Worm (Caenorhabditis elegans) whole organism, L4 larva: ENCODE results near the gene Y41G9A.17.

Source experiments
- F26F4.8 ChIP-seq: fragments of 200-800 bp; sonication (Bioruptor generic); conservative IDR thresholded peaks from 2 replicates; pipeline ENCODE4 v1.3.6; 2022; ENCODE audit warnings: missing genetic modification characterization, missing compliant biosample characterization
- F44E2.7 ChIP-seq: fragments of 200-800 bp; sonication (Bioruptor generic); IDR thresholded peaks from 2 replicates; pipeline ENCODE4 v2.1.2; 2022; ENCODE audit warnings: missing genetic modification characterization, missing compliant biosample characterization
- Y105C5A.15 ChIP-seq: fragments of 200-800 bp; sonication (Bioruptor generic); IDR thresholded peaks from 2 replicates; pipeline ENCODE4 v1.3.6; 2022; ENCODE audit warnings: missing genetic modification characterization, missing compliant biosample characterization
- aha-1 ChIP-seq: fragments of 150-350 bp; peaks from one replicate; lab custom pipeline; 2014; ENCODE audit warnings: missing biosample characterization, missing genetic modification characterization
- aly-2 ChIP-seq: sonication (generic microtip); optimal IDR thresholded peaks from 2 replicates; lab custom pipeline; 2018; ENCODE audit warnings: missing biosample characterization, missing genetic modification characterization
- arid-1 ChIP-seq: fragments of 200-800 bp; sonication (Bioruptor generic); conservative IDR thresholded peaks from 2 replicates; pipeline ENCODE4 v1.3.6; 2022; ENCODE audit warnings: missing genetic modification reagents, missing genetic modification characterization, missing compliant biosample characterization
- attf-4 ChIP-seq: sonication (generic microtip); optimal IDR thresholded peaks from 3 replicates; lab custom pipeline; 2017; ENCODE audit warnings: missing biosample characterization, missing genetic modification characterization
- ceh-20 ChIP-seq: fragments of 200-800 bp; sonication (Bioruptor generic); IDR thresholded peaks from 2 replicates; pipeline ENCODE4 v1.3.6; 2022; ENCODE audit warnings: missing genetic modification reagents, missing genetic modification characterization, missing compliant biosample characterization
- ceh-28 ChIP-seq: fragments of 150-350 bp; optimal IDR thresholded peaks from 2 replicates; lab custom pipeline; 2014; ENCODE audit warnings: missing biosample characterization, missing genetic modification reagents, missing genetic modification characterization
- ceh-44 ChIP-seq: fragments of 200-800 bp; sonication (Bioruptor generic); IDR thresholded peaks from 2 replicates; pipeline ENCODE4 v1.3.6; 2022; ENCODE audit warnings: missing genetic modification reagents, missing genetic modification characterization, missing compliant biosample characterization
- cey-2 ChIP-seq: sonication (generic microtip); optimal IDR thresholded peaks from 3 replicates; lab custom pipeline; 2017; ENCODE audit warnings: missing genetic modification characterization, mild to moderate bottlenecking, missing compliant biosample characterization, antibody characterized with exemption, borderline replicate concordance; ENCODE audit not compliant: insufficient read depth
- daf-8 ChIP-seq: fragments of 200-800 bp; sonication (Bioruptor generic); IDR thresholded peaks from 2 replicates; pipeline ENCODE4 v1.3.6; 2022; ENCODE audit warnings: missing genetic modification characterization, missing compliant biosample characterization
- dpl-1 ChIP-seq: fragments of 150-350 bp; optimal IDR thresholded peaks from 2 replicates; lab custom pipeline; 2014; ENCODE audit warnings: missing biosample characterization, missing genetic modification reagents, missing genetic modification characterization
- egl-27 ChIP-seq: sonication (generic microtip); optimal IDR thresholded peaks from 3 replicates; lab custom pipeline; 2017; ENCODE audit warnings: missing biosample characterization, missing genetic modification reagents, missing genetic modification characterization
- egl-43 ChIP-seq: fragments of 200-800 bp; sonication (Bioruptor generic); IDR thresholded peaks from 2 replicates; pipeline ENCODE4 v1.3.6; 2022; ENCODE audit warnings: missing genetic modification reagents, missing genetic modification characterization, missing compliant biosample characterization
- fos-1 ChIP-seq: fragments of 150-350 bp; optimal IDR thresholded peaks from 2 replicates; lab custom pipeline; 2014; ENCODE audit warnings: missing biosample characterization, missing genetic modification characterization
- hlh-30 ChIP-seq: sonication (generic microtip); optimal IDR thresholded peaks from 2 replicates; lab custom pipeline; 2017; ENCODE audit warnings: antibody characterized with exemption, mild to moderate bottlenecking, missing genetic modification characterization, missing compliant biosample characterization; ENCODE audit not compliant: insufficient read depth
- hmg-1.1 ChIP-seq: fragments of 200-800 bp; sonication (Bioruptor generic); IDR thresholded peaks from 2 replicates; pipeline ENCODE4 v1.3.6; 2022; ENCODE audit warnings: missing genetic modification reagents, missing genetic modification characterization, missing compliant biosample characterization
- lin-13 ChIP-seq: fragments of 150-350 bp; optimal IDR thresholded peaks from 2 replicates; lab custom pipeline; 2014; ENCODE audit warnings: missing biosample characterization, missing genetic modification reagents, missing genetic modification characterization
- lin-15B ChIP-seq: fragments of 150-350 bp; sonication (generic microtip); optimal IDR thresholded peaks from 3 replicates; lab custom pipeline; 2014; ENCODE audit warnings: missing biosample characterization, missing genetic modification characterization
- lin-39 ChIP-seq: fragments of 150-350 bp; optimal IDR thresholded peaks from 2 replicates; lab custom pipeline; 2014; ENCODE audit warnings: missing biosample characterization, missing genetic modification reagents, missing genetic modification characterization
- lsy-2 ChIP-seq, 2 experiments: fragments of 150-350 bp in 1 of 2; sonication (generic microtip) in 1 of 2; optimal IDR thresholded peaks; 2 replicates each; lab custom pipeline; 2014 to 2017; ENCODE audit warnings: missing biosample characterization in 2 of 2, missing genetic modification characterization in 2 of 2
- madf-5 ChIP-seq, 2 experiments: fragments of 200-800 bp; sonication (Bioruptor generic); IDR thresholded peaks; 2 replicates each; pipeline ENCODE4 v1.3.6; 2022; ENCODE audit warnings: missing compliant biosample characterization in 2 of 2, missing genetic modification characterization in 2 of 2
- madf-9 ChIP-seq: fragments of 200-800 bp; sonication (Bioruptor generic); conservative IDR thresholded peaks from 2 replicates; pipeline ENCODE4 v1.3.6; 2022; ENCODE audit warnings: missing genetic modification reagents, missing genetic modification characterization, missing compliant biosample characterization
- nhr-10 ChIP-seq: fragments of 150-350 bp; optimal IDR thresholded peaks from 2 replicates; lab custom pipeline; 2014; ENCODE audit warnings: missing biosample characterization, missing genetic modification characterization
- nhr-111 ChIP-seq: fragments of 200-800 bp; sonication (Bioruptor generic); optimal IDR thresholded peaks from 2 replicates; lab custom pipeline; 2018; ENCODE audit warnings: mild to moderate bottlenecking, missing genetic modification characterization, missing compliant biosample characterization
- nhr-25 ChIP-seq: sonication (generic microtip); optimal IDR thresholded peaks from 2 replicates; lab custom pipeline; 2017; ENCODE audit warnings: missing genetic modification characterization, mild to moderate bottlenecking, missing compliant biosample characterization, antibody characterized with exemption, moderate library complexity, borderline replicate concordance; ENCODE audit not compliant: insufficient read depth
- nhr-41 ChIP-seq: fragments of 200-800 bp; sonication (Bioruptor generic); IDR thresholded peaks from 2 replicates; pipeline ENCODE4 v1.3.6; 2022; ENCODE audit warnings: missing genetic modification reagents, missing genetic modification characterization, missing compliant biosample characterization
- nhr-77 ChIP-seq: fragments of 150-350 bp; optimal IDR thresholded peaks from 2 replicates; lab custom pipeline; 2014; ENCODE audit warnings: missing biosample characterization, missing genetic modification characterization
- php-3 ChIP-seq: fragments of 200-800 bp; sonication (Bioruptor generic); IDR thresholded peaks from 2 replicates; pipeline ENCODE4 v1.3.6; 2022; ENCODE audit warnings: missing genetic modification reagents, missing genetic modification characterization, missing compliant biosample characterization
- pqm-1 ChIP-seq: sonication (generic microtip); optimal IDR thresholded peaks from 2 replicates; lab custom pipeline; 2017; ENCODE audit warnings: missing biosample characterization, missing genetic modification characterization
- saeg-2 ChIP-seq: fragments of 200-800 bp; sonication (Bioruptor generic); IDR thresholded peaks from 2 replicates; pipeline ENCODE4 v1.3.6; 2022; ENCODE audit warnings: missing genetic modification reagents, missing genetic modification characterization, missing compliant biosample characterization
- sdz-12 ChIP-seq: fragments of 200-800 bp; sonication (Bioruptor generic); optimal IDR thresholded peaks from 2 replicates; lab custom pipeline; 2018; ENCODE audit warnings: mild to moderate bottlenecking, missing genetic modification characterization, missing compliant biosample characterization
- set-16 ChIP-seq: fragments of 200-800 bp; sonication (Bioruptor generic); IDR thresholded peaks from 2 replicates; pipeline ENCODE4 v1.3.6; 2022; ENCODE audit warnings: missing genetic modification reagents, missing genetic modification characterization, missing compliant biosample characterization
- snpc-4 ChIP-seq: fragments of 150-350 bp; optimal IDR thresholded peaks from 2 replicates; lab custom pipeline; 2014; ENCODE audit warnings: missing biosample characterization, missing genetic modification characterization
- tag-97 ChIP-seq: fragments of 200-800 bp; sonication (Bioruptor generic); IDR thresholded peaks from 2 replicates; pipeline ENCODE4 v1.3.6; 2022; ENCODE audit warnings: missing genetic modification characterization, missing compliant biosample characterization
- unc-130 ChIP-seq: sonication (generic microtip); optimal IDR thresholded peaks from 2 replicates; lab custom pipeline; 2016; ENCODE audit warnings: missing genetic modification reagents, missing genetic modification characterization, missing compliant biosample characterization
- zfp-3 ChIP-seq: fragments of 200-800 bp; sonication (Bioruptor generic); conservative IDR thresholded peaks from 2 replicates; pipeline ENCODE4 v1.3.6; 2022; ENCODE audit warnings: missing genetic modification reagents, missing genetic modification characterization, missing compliant biosample characterization
- ztf-11 ChIP-seq: fragments of 150-350 bp; optimal IDR thresholded peaks from 2 replicates; lab custom pipeline; 2014; ENCODE audit warnings: missing biosample characterization, missing genetic modification characterization
- ztf-7 ChIP-seq: fragments of 150-350 bp; optimal IDR thresholded peaks from 2 replicates; lab custom pipeline; 2014; ENCODE audit warnings: missing biosample characterization, missing genetic modification characterization

Y41G9A.17 gene

DNA sequence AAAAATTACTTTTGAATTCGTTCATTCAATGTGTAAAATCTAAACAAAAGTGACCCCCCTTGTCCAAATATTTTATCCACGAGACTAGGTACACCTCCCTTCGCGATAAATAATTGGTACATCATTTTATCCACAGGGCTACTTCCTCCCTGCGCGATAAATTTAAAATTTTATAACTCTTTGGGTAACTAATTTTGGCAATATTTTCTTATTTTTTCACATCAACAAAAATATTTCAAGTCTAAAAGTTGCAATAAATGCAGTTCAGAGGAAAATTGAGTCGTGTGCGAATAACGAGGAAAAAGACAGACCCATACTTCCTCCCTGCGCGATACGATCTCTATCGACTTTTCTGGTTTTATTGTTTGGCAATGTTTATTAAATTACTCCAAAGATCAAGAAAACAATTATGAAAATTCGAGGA lies 2.6 kb downstream of the Y41G9A.17 start (continued):
- no peak for TF ChIP-seq sdz-12 (GFP tag; lab: Kevin White, UChicago)
- TF ChIP-seq hmg-1.1 = peak; percentile 100
- TF ChIP-seq php-3 = peak; percentile 95
- peak; percentile 98 for TF ChIP-seq lin-39 (tag; lab: Kevin White, UChicago)
- peak; percentile 50 for TF ChIP-seq nhr-111 (GFP tag; lab: Kevin White, UChicago)
- peak; percentile 94 for TF ChIP-seq ztf-7
- TF ChIP-seq set-16 (GFP tag; lab: Robert Waterston, UW) = no peak
- TF ChIP-seq ztf-11 (tag; lab: Kevin White, UChicago) = peak; percentile 60
- TF ChIP-seq F26F4.8 (GFP tag; lab: Robert Waterston, UW) = 0 out of 2 replicates have a peak, but pooled peaks have one; percentile 32
- TF ChIP-seq snpc-4 (tag; lab: Kevin White, UChicago) = peak; percentile 15
- TF ChIP-seq fos-1 (tag; lab: Kevin White, UChicago) = peak; percentile 89
- no peak for TF ChIP-seq F44E2.7 (GFP tag; lab: Robert Waterston, UW)
- peak; percentile 97 for TF ChIP-seq madf-9
- TF ChIP-seq nhr-41 = 0 out of 2 replicates have a peak, but pooled peaks have one; percentile 66
- TF ChIP-seq egl-27 (tag; lab: Kevin White, UChicago) = peak; percentile 100
- TF ChIP-seq lin-15B (tag; lab: Kevin White, UChicago) = no peak
- peak; percentile 96 for TF ChIP-seq lin-13 (GFP tag; lab: Kevin White, UChicago)
- TF ChIP-seq arid-1 (GFP tag; lab: Robert Waterston, UW) = no peak; the same call in 1 of the 2 replicates
- TF ChIP-seq attf-4 (tag; lab: Kevin White, UChicago) = peak; percentile 79
- peak; percentile 87 for TF ChIP-seq nhr-25 (tag; lab: Kevin White, UChicago)
- TF ChIP-seq unc-130 = no peak
- TF ChIP-seq pqm-1 = peak; percentile 60
- TF ChIP-seq hlh-30 (tag; lab: Kevin White, UChicago) = peak; percentile 95
- peak; percentile 94 for TF ChIP-seq zfp-3 (GFP tag; lab: Robert Waterston, UW)
- peak; percentile 82; the same call in 1 of the 2 replicates for TF ChIP-seq Y105C5A.15

DNA sequence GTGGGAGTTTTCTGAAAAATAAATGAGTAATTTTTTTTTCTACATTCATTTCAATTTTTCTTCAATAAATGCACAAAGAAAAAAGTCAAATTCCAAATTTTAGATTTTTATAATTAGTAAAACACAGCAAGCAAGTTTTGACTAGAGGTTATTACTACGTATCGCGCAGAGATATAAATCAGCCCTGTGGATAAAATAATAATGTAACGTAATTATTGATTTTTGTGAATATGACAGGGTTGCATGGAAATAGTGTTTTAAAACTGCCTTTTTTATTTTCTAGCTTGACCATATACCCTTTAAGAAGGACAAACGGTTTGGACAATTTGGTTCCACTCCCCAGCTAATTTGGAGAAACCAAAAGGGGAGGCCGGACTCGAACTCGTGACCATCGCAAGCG lies 3.2 kb downstream of the Y41G9A.17 start:
- TF ChIP-seq ceh-28 (tag; lab: Kevin White, UChicago) (peak; percentile 39), sdz-12 (GFP tag; lab: Kevin White, UChicago) (no peak), nhr-77 (tag; lab: Kevin White, UChicago) (peak; percentile 28), ceh-44 (GFP tag; lab: Robert Waterston, UW) (no peak), nhr-41 (no peak), saeg-2 (GFP tag; lab: Robert Waterston, UW) (no peak), ceh-20 (no peak), pqm-1 (no peak), aha-1 (tag; lab: Kevin White, UChicago) (peak; percentile 68), nhr-25 (tag; lab: Kevin White, UChicago) (no peak), madf-9 (0 out of 2 replicates have a peak, but pooled peaks have one; percentile 8), dpl-1 (no peak), aly-2 (tag; lab: Kevin White, UChicago) (no peak), egl-43 (GFP tag; lab: Robert Waterston, UW) (no peak), php-3 (no peak), nhr-10 (tag; lab: Kevin White, UChicago) (no peak)
- TF ChIP-seq, all 104 proteins: peak for 4

DNA sequence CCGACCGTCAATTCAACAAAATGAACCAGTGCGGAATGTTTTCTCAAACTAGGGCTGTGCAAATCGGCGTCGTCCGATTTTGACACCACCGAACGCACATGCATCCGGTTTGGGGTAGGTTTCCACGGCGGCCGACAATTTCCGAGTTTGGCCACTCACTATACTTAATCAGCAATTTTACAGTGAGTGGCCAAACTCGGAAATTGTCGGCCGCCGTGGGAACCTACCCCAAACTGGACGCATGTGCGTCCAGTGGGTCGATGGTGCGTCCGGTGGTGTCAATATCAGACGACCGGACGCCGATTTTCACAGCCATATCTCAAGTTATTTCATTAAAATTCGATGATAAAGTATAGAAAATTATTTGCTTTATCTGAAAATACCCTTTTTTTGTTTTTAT lies 9.4 kb downstream of the Y41G9A.17 start:
- TF ChIP-seq nhr-77 (tag; lab: Kevin White, UChicago) = no peak
- TF ChIP-seq cey-2 (tag; lab: Kevin White, UChicago) = no peak
- TF ChIP-seq lsy-2 (tag; optimal IDR thresholded peaks at IDR 0.05; lab: Kevin White, UChicago) = no peak
- no peak for TF ChIP-seq daf-8 (GFP tag; lab: Robert Waterston, UW)
- TF ChIP-seq aly-2 (tag; lab: Kevin White, UChicago) = no peak
- no peak for TF ChIP-seq ztf-11 (tag; lab: Kevin White, UChicago)
- no peak for TF ChIP-seq tag-97 (GFP tag; lab: Robert Waterston, UW)
- TF ChIP-seq madf-5 (GFP tag; IDR thresholded peaks at IDR 0.05; lab: Robert Waterston, UW) = no peak
